Worm (Caenorhabditis elegans): ENCODE measurements around the gene bra-1.

- TF ChIP-seq T22C8.4 (GFP tag; IDR thresholded peaks at IDR 0.05) (no peak), tab-1 (GFP tag; IDR thresholded peaks at IDR 0.05) (no peak), flt-1 (GFP tag; IDR thresholded peaks at IDR 0.05) (0 out of 2 replicates have a peak, but pooled peaks have one; percentile 9), ztf-29 (GFP tag; IDR thresholded peaks at IDR 0.05) (no peak), ztf-23 (GFP tag; IDR thresholded peaks at IDR 0.05) (no peak), cog-1 (tag; optimal IDR thresholded peaks at IDR 0.05) (peak; percentile 30), ref-1 (GFP tag; conservative IDR thresholded peaks at IDR 0.05) (no peak)
These were observed 2.1 kb upstream of the bra-1 start, which contains the start of gene F54B11.5 for ce11 chrX:13596003-13596767.

Data from whole organism, midembryonic.